Fruit fly (Drosophila melanogaster): ENCODE data around the gene Ugalt.
A peak's percentile ranks its signal among the peaks of the same experiment; 100 is the strongest.

Gene Ugalt

DNA sequence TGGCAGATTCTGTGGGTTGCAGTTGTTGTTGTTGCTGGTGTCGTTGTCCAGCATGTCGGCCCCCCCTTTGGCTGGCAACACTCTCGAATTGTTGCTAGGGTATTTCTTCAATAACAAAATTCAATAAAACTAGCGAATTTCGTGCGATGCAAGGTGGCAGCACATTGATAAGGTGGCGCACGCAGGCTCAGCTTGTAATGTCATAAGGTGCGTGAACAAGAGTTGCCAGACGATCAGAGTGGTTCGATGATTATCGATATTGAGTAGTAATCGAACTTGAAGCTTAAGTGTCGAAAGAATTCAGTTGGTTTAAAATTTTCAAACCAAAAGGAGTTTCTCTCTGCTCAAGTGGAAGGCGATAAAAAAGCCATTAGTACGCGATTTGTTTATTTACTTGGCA lies 16.5 kb upstream of the Ugalt start, which contains the start of gene CG2701 (continued):
- TF ChIP-seq Hsf (GFP tag; optimal IDR thresholded peaks at IDR 0.05) (peak; percentile 22), Sry-β (GFP tag; optimal IDR thresholded peaks at IDR 0.05) (peak; percentile 0), Med (GFP tag) (peak; percentile 88), stwl (tag; optimal IDR thresholded peaks at IDR 0.05) (peak; percentile 80), ci (GFP tag; IDR thresholded peaks at IDR 0.05) (0 out of 3 replicates have a peak, but pooled peaks have one; percentile 17), chinmo (GFP tag; IDR thresholded peaks at IDR 0.05; ENCODE audit: partially characterized antibody) (0 out of 4 replicates have a peak, but pooled peaks have one; percentile 67), CG3847 (GFP tag; IDR thresholded peaks at IDR 0.05) (peak; percentile 41; the same call in 1 of the 2 replicates), zfh2 (GFP tag; optimal IDR thresholded peaks at IDR 0.05) (peak; percentile 36), bbx (GFP tag; IDR thresholded peaks at IDR 0.05; ENCODE audit: partially characterized antibody) (peak; percentile 79), YL-1 (GFP tag; optimal IDR thresholded peaks at IDR 0.05) (peak; percentile 57), Dref (GFP tag; IDR thresholded peaks at IDR 0.05) (peak; percentile 92), CG31388 (GFP tag; optimal IDR thresholded peaks at IDR 0.05) (no peak), Doc3 (GFP tag; IDR thresholded peaks at IDR 0.05; ENCODE audit: partially characterized antibody) (peak; percentile 31; the same call in 1 of the 3 replicates), Gug (GFP tag; IDR thresholded peaks at IDR 0.05) (peak; percentile 13; the same call in 1 of the 4 replicates), CG6689 (GFP tag; IDR thresholded peaks at IDR 0.05) (peak; percentile 99), E2f2 (GFP tag; IDR thresholded peaks at IDR 0.05) (peak; percentile 77), CG9932 (GFP tag; IDR thresholded peaks at IDR 0.05) (peak; percentile 58; the same call in 1 of the 2 replicates), Dll (GFP tag; IDR thresholded peaks at IDR 0.05; ENCODE audit: partially characterized antibody) (peak; percentile 71), mirr (GFP tag; optimal IDR thresholded peaks at IDR 0.05) (peak; percentile 24), kah (GFP tag; optimal IDR thresholded peaks at IDR 0.05) (no peak), CG9797 (GFP tag; optimal IDR thresholded peaks at IDR 0.05) (peak; percentile 8), maf-S (GFP tag; optimal IDR thresholded peaks at IDR 0.05) (peak; percentile 32), CG14860 (GFP tag; IDR thresholded peaks at IDR 0.05; ENCODE audit: partially characterized antibody) (peak; percentile 64), dpn (GFP tag; optimal IDR thresholded peaks at IDR 0.05) (peak; percentile 20 to 25), CG6175 (GFP tag; IDR thresholded peaks at IDR 0.05) (no peak), onecut (GFP tag; IDR thresholded peaks at IDR 0.05) (no peak), CG16815 (GFP tag; optimal IDR thresholded peaks at IDR 0.05) (no peak), CoRest (tag; optimal IDR thresholded peaks at IDR 0.05) (peak; percentile 27), nmo (GFP tag; optimal IDR thresholded peaks at IDR 0.05) (peak; percentile 13), CG4617 (GFP tag; optimal IDR thresholded peaks at IDR 0.05; ENCODE audit: borderline replicate concordance) (peak; percentile 78), Dbx (GFP tag; IDR thresholded peaks at IDR 0.05) (0 out of 3 replicates have a peak, but pooled peaks have one; percentile 36), HmgZ (tag; optimal IDR thresholded peaks at IDR 0.05) (peak; percentile 70), phol (tag; optimal IDR thresholded peaks at IDR 0.05) (peak; percentile 11), trem (tag; optimal IDR thresholded peaks at IDR 0.05) (peak; percentile 56), CG7963 (GFP tag; IDR thresholded peaks at IDR 0.05; ENCODE audit: partially characterized antibody) (peak; percentile 59; the same call in 2 of the 3 replicates), CG12659 (GFP tag; optimal IDR thresholded peaks at IDR 0.05) (peak; percentile 32), CHES-1-like (GFP tag; optimal IDR thresholded peaks at IDR 0.05) (peak; percentile 33), CG10267 (tag; optimal IDR thresholded peaks at IDR 0.05) (peak; percentile 9), Myb (GFP tag; optimal IDR thresholded peaks at IDR 0.05) (peak; percentile 94), CG16813 (GFP tag; IDR thresholded peaks at IDR 0.05; ENCODE audit: partially characterized antibody) (peak; percentile 65), wek (GFP tag; optimal IDR thresholded peaks at IDR 0.05) (no peak), HmgD (GFP tag; optimal IDR thresholded peaks at IDR 0.05) (peak; percentile 68)

All from whole organism, embryonic.